Worm (Caenorhabditis elegans) whole organism, midembryonic: Measurements from ENCODE around the gene mam-4.

ENCODE experiments used
- T22C8.4 ChIP-seq: fragments of 200-800 bp; sonication (Bioruptor generic); IDR thresholded peaks from 2 replicates; pipeline ENCODE4 v1.3.6; 2022; ENCODE audit warnings: missing genetic modification characterization, missing compliant biosample characterization
- cog-1 ChIP-seq: sonication (generic microtip); optimal IDR thresholded peaks from 2 replicates; lab custom pipeline; 2016; ENCODE audit warnings: missing genetic modification characterization, missing compliant biosample characterization
- flt-1 ChIP-seq: fragments of 200-800 bp; sonication (Bioruptor generic); IDR thresholded peaks from 2 replicates; pipeline ENCODE4 v1.3.6; 2022; ENCODE audit warnings: missing genetic modification characterization, missing compliant biosample characterization
- klf-2 ChIP-seq: fragments of 200-800 bp; sonication (Bioruptor generic); conservative IDR thresholded peaks from 2 replicates; pipeline ENCODE4 v1.3.6; 2022; ENCODE audit warnings: missing genetic modification reagents, missing genetic modification characterization, missing compliant biosample characterization
- med-1 ChIP-seq: sonication (generic microtip); optimal IDR thresholded peaks from 2 replicates; lab custom pipeline; 2017; ENCODE audit warnings: missing genetic modification characterization, mild to moderate bottlenecking, missing compliant biosample characterization, antibody characterized with exemption, missing genetic modification reagents; ENCODE audit not compliant: insufficient read depth
- ref-1 ChIP-seq: fragments of 200-800 bp; sonication (Bioruptor generic); conservative IDR thresholded peaks from 2 replicates; pipeline ENCODE4 v1.3.6; 2022; ENCODE audit warnings: missing genetic modification reagents, missing genetic modification characterization, missing compliant biosample characterization
- tab-1 ChIP-seq: fragments of 200-800 bp; sonication (Bioruptor generic); IDR thresholded peaks from 2 replicates; pipeline ENCODE4 v1.3.6; 2022; ENCODE audit warnings: missing genetic modification characterization, missing compliant biosample characterization
- ztf-23 ChIP-seq: fragments of 200-800 bp; sonication (Bioruptor generic); IDR thresholded peaks from 2 replicates; pipeline ENCODE4 v1.3.6; 2022; ENCODE audit warnings: missing genetic modification reagents, missing genetic modification characterization, missing compliant biosample characterization
- ztf-29 ChIP-seq: fragments of 200-800 bp; sonication (Bioruptor generic); IDR thresholded peaks from 2 replicates; pipeline ENCODE4 v1.3.6; 2022; ENCODE audit warnings: missing genetic modification reagents, missing genetic modification characterization, missing compliant biosample characterization

The mam-4 gene

ce11 chrV:11290888-11291287 lies 42.9 kb downstream of the mam-4 start, which contains the start of gene C03E10.1:
Gene C03E10.1 (plus strand): TSS chrV:11291188.
- TF ChIP-seq cog-1 (tag; lab: Kevin White, UChicago) (no peak), ztf-29 (GFP tag; lab: Robert Waterston, UW) (no peak), tab-1 (GFP tag; lab: Robert Waterston, UW) (no peak), flt-1 (GFP tag; lab: Robert Waterston, UW) (no peak)

ce11 chrV:11292682-11293081 lies 44.7 kb downstream of the mam-4 start:
- no peak for TF ChIP-seq tab-1 (GFP tag; lab: Robert Waterston, UW)
- TF ChIP-seq med-1 (GFP tag; lab: Kevin White, UChicago), result no peak
- no peak for TF ChIP-seq cog-1 (tag; lab: Kevin White, UChicago)
- TF ChIP-seq ztf-23 (GFP tag; lab: Robert Waterston, UW), result no peak
- no peak for TF ChIP-seq flt-1 (GFP tag; lab: Robert Waterston, UW)
- no peak for TF ChIP-seq ref-1 (GFP tag; lab: Robert Waterston, UW)
- TF ChIP-seq T22C8.4 (GFP tag; lab: Robert Waterston, UW), result no peak
- no peak for TF ChIP-seq ztf-29 (GFP tag; lab: Robert Waterston, UW)
- no peak for TF ChIP-seq klf-2 (GFP tag; lab: Robert Waterston, UW)

- TF ChIP-seq cog-1 (tag; lab: Kevin White, UChicago) (no peak), ztf-29 (GFP tag; lab: Robert Waterston, UW) (no peak), flt-1 (GFP tag; lab: Robert Waterston, UW) (no peak), ztf-23 (GFP tag; lab: Robert Waterston, UW) (no peak), klf-2 (GFP tag; lab: Robert Waterston, UW) (no peak), T22C8.4 (GFP tag; lab: Robert Waterston, UW) (no peak), ref-1 (GFP tag; lab: Robert Waterston, UW) (no peak), med-1 (GFP tag; lab: Kevin White, UChicago) (no peak), tab-1 (GFP tag; lab: Robert Waterston, UW) (no peak)
These were observed 46.4 kb downstream of the mam-4 start, which contains the start of gene T03F7.6 for ce11 chrV:11294393-11294792. Gene T03F7.6 (plus strand): TSS chrV:11294693.

ce11 chrV:11298632-11299031 lies 50.7 kb downstream of the mam-4 start, which contains the start of gene T03F7.5:
Gene T03F7.5 (minus strand): TSS chrV:11298732.
- TF ChIP-seq cog-1 (tag; lab: Kevin White, UChicago) (no peak), ztf-23 (GFP tag; lab: Robert Waterston, UW) (no peak), tab-1 (GFP tag; lab: Robert Waterston, UW) (no peak), ref-1 (GFP tag; lab: Robert Waterston, UW) (no peak), klf-2 (GFP tag; lab: Robert Waterston, UW) (no peak), ztf-29 (GFP tag; lab: Robert Waterston, UW) (no peak), T22C8.4 (GFP tag; lab: Robert Waterston, UW) (no peak), flt-1 (GFP tag; lab: Robert Waterston, UW) (no peak)

- TF ChIP-seq ztf-23 (GFP tag; lab: Robert Waterston, UW) (no peak), med-1 (GFP tag; lab: Kevin White, UChicago) (no peak), ref-1 (GFP tag; lab: Robert Waterston, UW) (no peak), ztf-29 (GFP tag; lab: Robert Waterston, UW) (no peak), flt-1 (GFP tag; lab: Robert Waterston, UW) (no peak), cog-1 (tag; lab: Kevin White, UChicago) (no peak), tab-1 (GFP tag; lab: Robert Waterston, UW) (no peak), klf-2 (GFP tag; lab: Robert Waterston, UW) (no peak), T22C8.4 (GFP tag; lab: Robert Waterston, UW) (no peak)
These were observed 51.5 kb downstream of the mam-4 start for ce11 chrV:11299406-11299805.

- TF ChIP-seq tab-1 (GFP tag; lab: Robert Waterston, UW) (no peak), flt-1 (GFP tag; lab: Robert Waterston, UW) (no peak), med-1 (GFP tag; lab: Kevin White, UChicago) (no peak), ref-1 (GFP tag; lab: Robert Waterston, UW) (no peak), cog-1 (tag; lab: Kevin White, UChicago) (no peak), T22C8.4 (GFP tag; lab: Robert Waterston, UW) (no peak), ztf-23 (GFP tag; lab: Robert Waterston, UW) (no peak), klf-2 (GFP tag; lab: Robert Waterston, UW) (no peak), ztf-29 (GFP tag; lab: Robert Waterston, UW) (no peak)
These were observed 52.6 kb downstream of the mam-4 start, which contains the start of gene srh-47 for ce11 chrV:11300539-11300938. Gene srh-47 (minus strand): TSS chrV:11300639.
